Worm (Caenorhabditis elegans) whole organism, mixed stage, embryonic: ENCODE data around the gene C45B11.2.

Experiments
- M03D4.4 ChIP-seq: sonication (generic microtip); optimal IDR thresholded peaks from 2 replicates; lab custom pipeline; 2017; ENCODE audit warnings: mild to moderate bottlenecking, missing genetic modification characterization, missing compliant biosample characterization
- bed-3 ChIP-seq: fragments of 200-800 bp; sonication (Bioruptor generic); optimal IDR thresholded peaks from 3 replicates; lab custom pipeline; 2018; ENCODE audit warnings: mild to moderate bottlenecking, missing genetic modification characterization, moderate library complexity, missing compliant biosample characterization
- ceh-39 ChIP-seq: fragments of 150-350 bp; optimal IDR thresholded peaks from 2 replicates; lab custom pipeline; 2014; ENCODE audit warnings: missing biosample characterization, missing genetic modification characterization
- ceh-43 ChIP-seq: fragments of 200-800 bp; sonication (Bioruptor generic); optimal IDR thresholded peaks from 2 replicates; lab custom pipeline; 2018; ENCODE audit warnings: mild to moderate bottlenecking, missing genetic modification characterization, moderate library complexity, missing compliant biosample characterization
- ceh-83 ChIP-seq: fragments of 200-800 bp; sonication (Bioruptor generic); optimal IDR thresholded peaks from 2 replicates; lab custom pipeline; 2018; ENCODE audit warnings: mild to moderate bottlenecking, missing genetic modification characterization, missing compliant biosample characterization
- ces-1 ChIP-seq: fragments of 150-350 bp; optimal IDR thresholded peaks from 2 replicates; lab custom pipeline; 2014; ENCODE audit warnings: missing biosample characterization, missing genetic modification reagents, missing genetic modification characterization
- cnd-1 ChIP-seq: fragments of 200-800 bp; sonication (Bioruptor generic); optimal IDR thresholded peaks from 2 replicates; lab custom pipeline; 2018; ENCODE audit warnings: mild to moderate bottlenecking, missing genetic modification characterization, missing compliant biosample characterization
- drap-1 ChIP-seq: fragments of 200-800 bp; sonication (Bioruptor generic); optimal IDR thresholded peaks from 3 replicates; lab custom pipeline; 2018; ENCODE audit warnings: mild to moderate bottlenecking, missing genetic modification characterization, missing compliant biosample characterization
- elt-1 ChIP-seq: sonication (generic microtip); optimal IDR thresholded peaks from 2 replicates; lab custom pipeline; 2017; ENCODE audit warnings: missing genetic modification characterization, mild to moderate bottlenecking, missing compliant biosample characterization, antibody characterized with exemption, moderate library complexity, borderline replicate concordance; ENCODE audit not compliant: insufficient read depth
- flh-1 ChIP-seq: fragments of 200-800 bp; sonication (Bioruptor generic); optimal IDR thresholded peaks from 2 replicates; lab custom pipeline; 2018; ENCODE audit warnings: mild to moderate bottlenecking, missing genetic modification characterization, moderate library complexity, missing compliant biosample characterization
- ham-2 ChIP-seq: fragments of 200-800 bp; sonication (Bioruptor generic); optimal IDR thresholded peaks from 2 replicates; lab custom pipeline; 2018; ENCODE audit warnings: mild to moderate bottlenecking, missing genetic modification characterization, missing compliant biosample characterization
- lin-13 ChIP-seq: fragments of 150-350 bp; optimal IDR thresholded peaks from 2 replicates; lab custom pipeline; 2014; ENCODE audit warnings: missing biosample characterization, missing genetic modification characterization
- lin-32 ChIP-seq: fragments of 200-800 bp; sonication (Bioruptor generic); optimal IDR thresholded peaks from 2 replicates; lab custom pipeline; 2018; ENCODE audit warnings: mild to moderate bottlenecking, missing genetic modification characterization, missing compliant biosample characterization
- lsy-2 ChIP-seq: fragments of 150-350 bp; optimal IDR thresholded peaks from 2 replicates; lab custom pipeline; 2014; ENCODE audit warnings: missing biosample characterization, missing genetic modification characterization
- mab-5 ChIP-seq: fragments of 150-350 bp; optimal IDR thresholded peaks from 2 replicates; lab custom pipeline; 2014; ENCODE audit warnings: missing biosample characterization, missing genetic modification characterization
- mep-1 ChIP-seq: fragments of 150-350 bp; optimal IDR thresholded peaks from 2 replicates; lab custom pipeline; 2017; ENCODE audit warnings: missing biosample characterization, missing genetic modification reagents, missing genetic modification characterization, inconsistent platforms
- mls-2 ChIP-seq: sonication (generic microtip); optimal IDR thresholded peaks from 2 replicates; lab custom pipeline; 2016; ENCODE audit warnings: mild to moderate bottlenecking, missing genetic modification characterization, moderate library complexity, missing compliant biosample characterization
- nhr-12 ChIP-seq: fragments of 150-350 bp; optimal IDR thresholded peaks from 2 replicates; lab custom pipeline; 2014; ENCODE audit warnings: missing biosample characterization, missing genetic modification characterization
- nhr-2 ChIP-seq: fragments of 150-350 bp; optimal IDR thresholded peaks from 2 replicates; lab custom pipeline; 2014; ENCODE audit warnings: missing biosample characterization, missing genetic modification characterization
- nhr-28 ChIP-seq: fragments of 150-350 bp; optimal IDR thresholded peaks from 2 replicates; lab custom pipeline; 2014; ENCODE audit warnings: missing biosample characterization, missing genetic modification characterization
- nhr-76 ChIP-seq: sonication (generic microtip); optimal IDR thresholded peaks from 2 replicates; lab custom pipeline; 2017; ENCODE audit warnings: missing biosample characterization, missing genetic modification characterization
- pha-4 ChIP-seq: fragments of 150-350 bp; optimal IDR thresholded peaks from 2 replicates; lab custom pipeline; 2018; ENCODE audit warnings: missing biosample characterization, missing genetic modification reagents, missing genetic modification characterization
- sem-2 ChIP-seq: fragments of 200-800 bp; sonication (Bioruptor generic); optimal IDR thresholded peaks from 2 replicates; lab custom pipeline; 2018; ENCODE audit warnings: mild to moderate bottlenecking, missing genetic modification characterization, missing compliant biosample characterization
- snpc-4 ChIP-seq: fragments of 150-350 bp; optimal IDR thresholded peaks from 2 replicates; lab custom pipeline; 2014; ENCODE audit warnings: missing biosample characterization, missing genetic modification characterization
- sptf-1 ChIP-seq: sonication (generic microtip); optimal IDR thresholded peaks from 2 replicates; lab custom pipeline; 2017; ENCODE audit warnings: mild to moderate bottlenecking, missing genetic modification characterization, moderate library complexity, missing compliant biosample characterization
- tbx-8 ChIP-seq: fragments of 200-800 bp; sonication (Bioruptor generic); optimal IDR thresholded peaks from 2 replicates; lab custom pipeline; 2018; ENCODE audit warnings: mild to moderate bottlenecking, missing genetic modification characterization, moderate library complexity, missing compliant biosample characterization
- unc-120 ChIP-seq: sonication (generic microtip); optimal IDR thresholded peaks from 2 replicates; lab custom pipeline; 2017; ENCODE audit warnings: missing genetic modification characterization, missing compliant biosample characterization; ENCODE audit not compliant: poor library complexity, severe bottlenecking
- unc-39 ChIP-seq: fragments of 150-350 bp; optimal IDR thresholded peaks from 2 replicates; lab custom pipeline; 2014; ENCODE audit warnings: missing biosample characterization, missing genetic modification characterization
- unc-62 ChIP-seq: fragments of 150-350 bp; optimal IDR thresholded peaks from 2 replicates; lab custom pipeline; 2014; ENCODE audit warnings: missing biosample characterization, missing genetic modification reagents, missing genetic modification characterization
- zip-8 ChIP-seq: fragments of 150-350 bp; optimal IDR thresholded peaks from 2 replicates; lab custom pipeline; 2014; ENCODE audit warnings: missing biosample characterization, missing genetic modification characterization
- ztf-11 ChIP-seq: fragments of 150-350 bp; optimal IDR thresholded peaks from 2 replicates; lab custom pipeline; 2014; ENCODE audit warnings: missing biosample characterization, missing genetic modification characterization

The C45B11.2 gene

DNA sequence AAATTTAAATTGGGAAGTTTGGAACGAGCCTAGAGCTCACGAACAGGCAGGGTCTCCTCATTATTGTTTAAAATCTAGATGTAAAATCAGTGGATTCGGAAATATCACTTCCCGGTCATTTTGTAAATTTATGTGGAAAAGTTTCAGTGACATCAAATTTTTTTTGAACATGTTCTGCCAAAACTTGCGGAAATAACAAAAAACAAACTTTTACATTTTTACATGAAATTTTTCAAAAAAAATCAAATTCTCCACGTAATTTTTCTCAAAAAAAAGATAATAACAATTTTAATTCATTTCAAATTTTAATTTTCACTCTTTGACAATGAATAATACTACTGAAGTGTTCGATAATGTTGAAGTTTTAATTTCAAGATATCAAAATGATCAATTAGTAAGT, 1.0 kb upstream of the C45B11.2 start, which contains the start of gene C45B11.5:
C45B11.5 (plus strand) TSS at position 301 of the 400 bp plus-strand sequence.
- TF ChIP-seq mep-1 (tag; lab: Kevin White, UChicago) (no peak), bed-3 (no peak), nhr-28 (tag; lab: Kevin White, UChicago) (no peak), flh-1 (GFP tag; lab: Kevin White, UChicago) (no peak), snpc-4 (tag; lab: Kevin White, UChicago) (no peak), lin-32 (GFP tag; lab: Kevin White, UChicago) (no peak), unc-39 (tag; lab: Kevin White, UChicago) (no peak), sem-2 (GFP tag; lab: Kevin White, UChicago) (no peak), M03D4.4 (tag; lab: Kevin White, UChicago) (no peak), sptf-1 (tag; lab: Kevin White, UChicago) (no peak), nhr-2 (no peak), ham-2 (GFP tag; lab: Kevin White, UChicago) (no peak), ztf-11 (tag; lab: Kevin White, UChicago) (no peak)

DNA sequence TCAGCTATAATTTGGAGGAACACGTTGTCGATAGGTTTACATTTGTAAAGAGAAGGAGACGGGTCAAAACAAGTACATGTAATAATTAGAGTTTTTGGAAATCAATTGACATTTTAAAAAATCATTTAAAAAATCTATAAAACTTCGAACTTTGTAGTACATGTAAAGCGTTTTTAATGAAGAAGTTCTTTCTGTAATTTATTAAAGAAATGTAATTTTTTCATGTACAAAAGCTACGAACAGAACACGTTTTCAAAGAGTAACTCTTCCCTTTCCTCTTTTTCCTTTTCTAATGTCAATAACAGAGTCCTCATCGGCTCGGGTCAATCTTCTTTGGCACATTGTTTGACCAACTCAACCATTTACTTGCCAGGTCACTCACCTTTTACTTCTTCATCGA, 1.3 kb downstream of the C45B11.2 start, which contains the start of gene C45B11.6:
C45B11.6 (plus strand) TSS at position 301 of the 400 bp plus-strand sequence.
- no peak for TF ChIP-seq M03D4.4 (tag; lab: Kevin White, UChicago)
- TF ChIP-seq nhr-2 = peak; percentile 28

DNA sequence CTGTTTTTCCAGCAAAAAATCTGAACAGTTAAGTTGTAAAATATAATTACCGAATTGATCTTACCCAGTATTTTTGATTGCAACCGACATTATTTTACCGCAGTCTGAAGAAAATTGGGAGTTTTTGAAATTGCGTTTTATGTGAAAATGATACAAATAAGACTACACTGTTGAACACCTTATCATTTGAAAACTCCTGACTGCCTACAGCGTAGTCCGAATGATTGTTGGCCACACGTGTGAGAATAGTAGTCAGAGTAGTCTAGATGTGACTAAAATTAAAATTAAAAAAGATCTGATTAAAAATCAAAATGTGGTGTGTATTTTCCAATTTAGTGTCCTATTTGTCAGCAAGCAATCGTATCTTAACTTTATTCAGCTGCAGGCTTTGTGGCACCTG, 4.2 kb downstream of the C45B11.2 start, which contains the start of gene dhs-18:
dhs-18 (minus strand) TSS at position 104 of the 400 bp plus-strand sequence.
- TF ChIP-seq sptf-1 (tag; lab: Kevin White, UChicago) = no peak
- no peak for TF ChIP-seq mls-2
- TF ChIP-seq ceh-83 (GFP tag; lab: Kevin White, UChicago) = no peak
- no peak for TF ChIP-seq mab-5 (tag; lab: Kevin White, UChicago)
- TF ChIP-seq mep-1 (tag; lab: Kevin White, UChicago) = no peak
- no peak for TF ChIP-seq ceh-39
- no peak for TF ChIP-seq ceh-43
- TF ChIP-seq ces-1 (GFP tag; lab: Kevin White, UChicago) = no peak
- no peak for TF ChIP-seq nhr-2
- no peak for TF ChIP-seq nhr-76 (tag; lab: Kevin White, UChicago)
- no peak for TF ChIP-seq unc-120 (tag; lab: Kevin White, UChicago)
- TF ChIP-seq M03D4.4 (tag; lab: Kevin White, UChicago) = no peak
- no peak for TF ChIP-seq ztf-11 (tag; lab: Kevin White, UChicago)
- no peak for TF ChIP-seq lin-13 (tag; lab: Kevin White, UChicago)
- no peak for TF ChIP-seq sem-2 (GFP tag; lab: Kevin White, UChicago)
- TF ChIP-seq drap-1 (GFP tag; lab: Kevin White, UChicago) = no peak

DNA sequence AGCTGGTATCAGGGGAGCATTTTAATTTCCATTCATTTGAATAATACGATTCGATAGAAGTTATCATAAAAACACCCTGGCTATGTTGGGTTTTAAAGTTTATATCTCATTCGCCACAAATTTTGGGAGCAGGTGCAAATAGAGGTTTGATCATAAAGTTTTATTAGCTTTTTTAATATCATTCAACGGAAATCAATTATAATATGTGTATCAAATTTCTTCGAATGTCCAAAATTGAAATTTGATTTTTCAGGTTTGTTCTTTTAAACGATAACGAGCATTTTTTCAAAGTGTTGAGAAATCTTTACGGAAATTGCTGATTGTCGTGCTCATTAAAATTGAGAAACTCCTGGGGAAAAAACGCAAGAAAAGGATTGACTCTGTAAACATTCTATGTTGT, 6.2 kb downstream of the C45B11.2 start, which contains the start of gene srh-74:
srh-74 (minus strand) TSS at position 101 of the 400 bp plus-strand sequence.
- no peak for TF ChIP-seq tbx-8 (GFP tag; lab: Kevin White, UChicago)
- no peak for TF ChIP-seq bed-3
- no peak for TF ChIP-seq lsy-2 (tag; lab: Kevin White, UChicago)
- no peak for TF ChIP-seq nhr-12 (tag; lab: Kevin White, UChicago)
- no peak for TF ChIP-seq pha-4 (tag; lab: Kevin White, UChicago)
- TF ChIP-seq ceh-83 (GFP tag; lab: Kevin White, UChicago) = no peak

DNA sequence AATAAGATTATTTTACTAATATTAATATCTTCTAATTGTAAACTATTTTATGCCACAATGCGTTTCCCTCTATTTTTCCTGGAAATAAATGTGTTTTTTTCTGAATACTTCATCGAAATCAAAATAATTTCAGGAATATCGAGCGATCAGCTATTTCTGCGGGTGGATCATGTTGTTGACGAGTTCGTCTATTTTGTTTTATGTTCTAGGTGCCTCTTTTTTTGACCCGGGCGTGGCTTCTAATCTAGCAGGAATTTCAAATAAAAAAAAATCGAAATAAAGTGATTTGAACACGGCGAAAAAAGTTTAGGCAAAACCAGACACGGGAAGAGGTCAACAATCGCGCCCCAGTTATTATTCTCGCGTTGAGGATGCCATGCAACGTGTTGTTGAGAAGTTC, 9.4 kb downstream of the C45B11.2 start, which contains the start of gene T04C12.33:
T04C12.33 (plus strand) TSS at position 301 of the 400 bp plus-strand sequence.
- no peak for TF ChIP-seq zip-8 (tag; lab: Kevin White, UChicago)
- no peak for TF ChIP-seq nhr-2
- no peak for TF ChIP-seq nhr-28 (tag; lab: Kevin White, UChicago)
- no peak for TF ChIP-seq flh-1 (GFP tag; lab: Kevin White, UChicago)
- TF ChIP-seq M03D4.4 (tag; lab: Kevin White, UChicago) = no peak
- no peak for TF ChIP-seq unc-62 (GFP tag; lab: Kevin White, UChicago)
- no peak for TF ChIP-seq ces-1 (GFP tag; lab: Kevin White, UChicago)
- TF ChIP-seq snpc-4 (tag; lab: Kevin White, UChicago) = no peak
- TF ChIP-seq drap-1 (GFP tag; lab: Kevin White, UChicago) = no peak
- no peak for TF ChIP-seq ham-2 (GFP tag; lab: Kevin White, UChicago)
- no peak for TF ChIP-seq cnd-1 (tag; lab: Kevin White, UChicago)
- no peak for TF ChIP-seq mab-5 (tag; lab: Kevin White, UChicago)
- TF ChIP-seq nhr-12 (tag; lab: Kevin White, UChicago) = no peak
- no peak for TF ChIP-seq lin-32 (GFP tag; lab: Kevin White, UChicago)
- no peak for TF ChIP-seq elt-1
- TF ChIP-seq sptf-1 (tag; lab: Kevin White, UChicago) = no peak
- TF ChIP-seq ceh-43 = no peak
